Fruit fly (Drosophila melanogaster) whole organism, embryonic: ENCODE data around the gene CG10137.

ENCODE experiments used
- Asciz ChIP-seq: fragments of 200-800 bp; sonication (Bioruptor generic); optimal IDR thresholded peaks from 2 replicates; lab custom pipeline; 2017; ENCODE audit warnings: missing biosample characterization, mild to moderate bottlenecking, missing genetic modification characterization, missing genetic modification reagents
- CG10147 ChIP-seq: fragments of 200-800 bp; sonication (Bioruptor generic); optimal IDR thresholded peaks from 2 replicates; lab custom pipeline; 2019; ENCODE audit warnings: missing biosample characterization, mild to moderate bottlenecking, missing genetic modification characterization, moderate library complexity
- CG11456 ChIP-seq: fragments of 200-800 bp; sonication (Bioruptor generic); IDR thresholded peaks from 3 replicates; pipeline ENCODE4 v1.3.6; 2022; ENCODE audit warnings: missing biosample characterization, missing genetic modification characterization
- CG12104 ChIP-seq: fragments of 200-800 bp; sonication (Bioruptor generic); optimal IDR thresholded peaks from 3 replicates; lab custom pipeline; 2016; ENCODE audit warnings: missing biosample characterization, missing genetic modification characterization
- CG12155 ChIP-seq: fragments of 200-800 bp; sonication (Bioruptor generic); optimal IDR thresholded peaks from 3 replicates; lab custom pipeline; 2016; ENCODE audit warnings: missing biosample characterization, missing genetic modification characterization
- CG13296 ChIP-seq: fragments of 200-800 bp; sonication (Bioruptor generic); optimal IDR thresholded peaks from 3 replicates; lab custom pipeline; 2018; ENCODE audit warnings: missing biosample characterization, mild to moderate bottlenecking, missing genetic modification characterization
- CG15696 ChIP-seq: fragments of 200-800 bp; sonication (Bioruptor generic); optimal IDR thresholded peaks from 2 replicates; lab custom pipeline; 2019; ENCODE audit warnings: missing biosample characterization, mild to moderate bottlenecking, missing genetic modification characterization, moderate library complexity
- CG16863 ChIP-seq: fragments of 200-800 bp; sonication (Bioruptor generic); optimal IDR thresholded peaks from 3 replicates; lab custom pipeline; 2016; ENCODE audit warnings: missing biosample characterization, missing genetic modification characterization
- CG17186 ChIP-seq: fragments of 200-800 bp; sonication (Bioruptor generic); optimal IDR thresholded peaks from 3 replicates; lab custom pipeline; 2017; ENCODE audit warnings: missing biosample characterization, missing genetic modification reagents, missing genetic modification characterization
- CG18619 ChIP-seq: fragments of 200-800 bp; sonication (Bioruptor generic); optimal IDR thresholded peaks from 3 replicates; lab custom pipeline; 2017; ENCODE audit warnings: missing biosample characterization, mild to moderate bottlenecking, missing genetic modification characterization
- CG30020 ChIP-seq: fragments of 200-800 bp; optimal IDR thresholded peaks from 2 replicates; lab custom pipeline; 2019; ENCODE audit warnings: missing biosample characterization, mild to moderate bottlenecking, missing genetic modification characterization, moderate library complexity
- CG32532 ChIP-seq: fragments of 200-800 bp; sonication (Bioruptor generic); IDR thresholded peaks from 2 replicates; pipeline ENCODE4 v1.3.6; 2022; ENCODE audit warnings: missing biosample characterization, missing genetic modification characterization
- CG33213 ChIP-seq: fragments of 200-800 bp; sonication (Bioruptor generic); optimal IDR thresholded peaks from 3 replicates; lab custom pipeline; 2016; ENCODE audit warnings: missing biosample characterization, missing genetic modification characterization
- CG34224 ChIP-seq: fragments of 200-800 bp; sonication (Bioruptor generic); IDR thresholded peaks from 3 replicates; pipeline ENCODE4 v1.3.6; 2022; ENCODE audit warnings: missing biosample characterization, missing genetic modification characterization; ENCODE audit not compliant: partially characterized antibody
- CG4360 ChIP-seq: fragments of 200-800 bp; sonication (Bioruptor generic); IDR thresholded peaks from 2 replicates; pipeline ENCODE4 v1.3.6; 2022; ENCODE audit warnings: missing biosample characterization, missing genetic modification characterization
- CG4820 ChIP-seq: fragments of 200-800 bp; sonication (Bioruptor generic); optimal IDR thresholded peaks from 3 replicates; lab custom pipeline; 2016; ENCODE audit warnings: missing biosample characterization, missing genetic modification characterization
- CG6272 ChIP-seq: fragments of 200-800 bp; sonication (Bioruptor generic); IDR thresholded peaks from 2 replicates; pipeline ENCODE4 v1.3.6; 2022; ENCODE audit warnings: missing biosample characterization, missing genetic modification characterization
- CG7839 ChIP-seq: fragments of 200-800 bp; sonication (Bioruptor generic); optimal IDR thresholded peaks from 3 replicates; lab custom pipeline; 2018; ENCODE audit warnings: missing biosample characterization, mild to moderate bottlenecking, missing genetic modification characterization, moderate library complexity
- CG7963 ChIP-seq: fragments of 200-800 bp; sonication (Bioruptor generic); IDR thresholded peaks from 3 replicates; pipeline ENCODE4 v1.3.6; 2022; ENCODE audit warnings: missing biosample characterization, missing genetic modification characterization; ENCODE audit not compliant: partially characterized antibody
- CG8924 ChIP-seq: fragments of 200-800 bp; optimal IDR thresholded peaks from 3 replicates; lab custom pipeline; 2019; ENCODE audit warnings: missing biosample characterization, mild to moderate bottlenecking, missing genetic modification characterization, moderate library complexity
- Camta ChIP-seq: fragments of 200-800 bp; sonication (Bioruptor generic); optimal IDR thresholded peaks from 2 replicates; lab custom pipeline; 2016; ENCODE audit warnings: missing biosample characterization, missing genetic modification characterization
- Dp ChIP-seq: fragments of 200-800 bp; sonication (Bioruptor generic); optimal IDR thresholded peaks from 2 replicates; lab custom pipeline; 2018; ENCODE audit warnings: missing biosample characterization, mild to moderate bottlenecking, missing genetic modification characterization, moderate library complexity
- Ets65A ChIP-seq: fragments of 200-800 bp; sonication (Bioruptor generic); peaks from one replicate; lab custom pipeline; 2016; ENCODE audit warnings: missing biosample characterization, missing genetic modification characterization
- H15 ChIP-seq: fragments of 200-800 bp; sonication (Bioruptor generic); IDR thresholded peaks from 3 replicates; pipeline ENCODE4 v1.3.6; 2022; ENCODE audit warnings: missing biosample characterization, missing genetic modification characterization
- HmgZ ChIP-seq: fragments of 200-800 bp; sonication (Bioruptor generic); optimal IDR thresholded peaks from 2 replicates; lab custom pipeline; 2018; ENCODE audit warnings: missing biosample characterization, mild to moderate bottlenecking, missing genetic modification characterization
- Lhr ChIP-seq: fragments of 200-800 bp; sonication (Bioruptor generic); optimal IDR thresholded peaks from 3 replicates; lab custom pipeline; 2017; ENCODE audit warnings: mild to moderate bottlenecking, missing biosample characterization, missing genetic modification reagents, missing genetic modification characterization
- Med ChIP-seq: fragments of 200-800 bp; sonication (Bioruptor generic); peaks from one replicate; lab custom pipeline; 2016; ENCODE audit warnings: missing biosample characterization, missing genetic modification characterization, mild to moderate bottlenecking, inconsistent platforms, moderate library complexity
- NFAT ChIP-seq: fragments of 200-800 bp; sonication (Bioruptor generic); IDR thresholded peaks from 2 replicates; pipeline ENCODE4 v1.3.6; 2022; ENCODE audit warnings: missing biosample characterization, missing genetic modification characterization
- Sin3A ChIP-seq: fragments of >200 bp; optimal IDR thresholded peaks from 2 replicates; lab custom pipeline; 2018
- Tbp ChIP-seq: fragments of >200 bp; optimal IDR thresholded peaks from 2 replicates; lab custom pipeline; 2018; ENCODE audit warnings: missing biosample characterization, missing genetic modification characterization
- Trl ChIP-seq, 3 experiments: fragments of >200 bp in 2 of 3; fragments of 200-800 bp in 1 of 3; sonication (Bioruptor generic) in 1 of 3; optimal IDR thresholded peaks; 2 replicates in 1 of 3; 3 replicates in 2 of 3; lab custom pipeline; 2016 to 2017; ENCODE audit warnings: missing biosample characterization in 1 of 3, missing genetic modification characterization in 1 of 3
- Vsx1 ChIP-seq: fragments of 200-800 bp; sonication (Bioruptor generic); optimal IDR thresholded peaks from 2 replicates; lab custom pipeline; 2017; ENCODE audit warnings: missing biosample characterization, mild to moderate bottlenecking, missing genetic modification characterization, missing genetic modification reagents
- ap ChIP-seq: fragments of 200-800 bp; sonication (Bioruptor generic); IDR thresholded peaks from 2 replicates; pipeline ENCODE4 v1.3.6; 2022; ENCODE audit warnings: missing biosample characterization, missing genetic modification characterization
- bab2 ChIP-seq: fragments of 200-800 bp; sonication (Bioruptor generic); optimal IDR thresholded peaks from 2 replicates; lab custom pipeline; 2016; ENCODE audit warnings: missing biosample characterization, missing genetic modification characterization
- chinmo ChIP-seq: fragments of 200-800 bp; sonication (Bioruptor generic); IDR thresholded peaks from 4 replicates; pipeline ENCODE4 v1.3.6; 2022; ENCODE audit warnings: missing biosample characterization, missing genetic modification characterization; ENCODE audit not compliant: partially characterized antibody
- dm ChIP-seq: fragments of 200-800 bp; sonication (Bioruptor generic); optimal IDR thresholded peaks from 3 replicates; lab custom pipeline; 2016; ENCODE audit warnings: missing biosample characterization, missing genetic modification characterization
- emc ChIP-seq: fragments of 200-800 bp; sonication (Bioruptor generic); optimal IDR thresholded peaks from 2 replicates; lab custom pipeline; 2016; ENCODE audit warnings: missing biosample characterization, missing genetic modification characterization
- esg ChIP-seq: fragments of 200-800 bp; sonication (Bioruptor generic); conservative IDR thresholded peaks from 2 replicates; pipeline ENCODE4 v1.3.6; 2022; ENCODE audit warnings: missing biosample characterization, missing genetic modification characterization
- gro ChIP-seq: fragments of 200-800 bp; sonication (Bioruptor generic); optimal IDR thresholded peaks from 2 replicates; lab custom pipeline; 2016; ENCODE audit warnings: missing biosample characterization, missing genetic modification characterization
- jigr1 ChIP-seq: fragments of 200-800 bp; sonication (Bioruptor generic); IDR thresholded peaks from 3 replicates; pipeline ENCODE4 v1.3.6; 2022; ENCODE audit warnings: missing biosample characterization, missing genetic modification characterization
- kah ChIP-seq: fragments of 200-800 bp; sonication (Bioruptor generic); optimal IDR thresholded peaks from 2 replicates; lab custom pipeline; 2018; ENCODE audit warnings: missing biosample characterization, mild to moderate bottlenecking, missing genetic modification characterization
- ken ChIP-seq: fragments of 200-800 bp; sonication (Bioruptor generic); IDR thresholded peaks from 3 replicates; pipeline ENCODE4 v1.3.6; 2022; ENCODE audit warnings: missing biosample characterization, missing genetic modification characterization
- lab ChIP-seq: fragments of 200-800 bp; sonication (Bioruptor generic); optimal IDR thresholded peaks from 3 replicates; lab custom pipeline; 2017; ENCODE audit warnings: missing biosample characterization, missing genetic modification characterization, mild to moderate bottlenecking, moderate library complexity, missing genetic modification reagents
- nmo ChIP-seq: fragments of 200-800 bp; sonication (Bioruptor generic); optimal IDR thresholded peaks from 2 replicates; lab custom pipeline; 2018; ENCODE audit warnings: missing biosample characterization, mild to moderate bottlenecking, missing genetic modification characterization, moderate library complexity
- pho ChIP-seq: fragments of 200-800 bp; sonication (Bioruptor generic); optimal IDR thresholded peaks from 2 replicates; lab custom pipeline; 2016; ENCODE audit warnings: missing biosample characterization, missing genetic modification characterization
- psq ChIP-seq: fragments of 200-800 bp; sonication (Bioruptor generic); optimal IDR thresholded peaks from 2 replicates; lab custom pipeline; 2017; ENCODE audit warnings: missing biosample characterization, missing genetic modification characterization
- ssp ChIP-seq: fragments of 200-800 bp; sonication (Bioruptor generic); IDR thresholded peaks from 2 replicates; pipeline ENCODE4 v1.3.6; 2022; ENCODE audit warnings: missing biosample characterization, missing genetic modification characterization
- stwl ChIP-seq: fragments of 200-800 bp; sonication (Bioruptor generic); optimal IDR thresholded peaks from 3 replicates; lab custom pipeline; 2018; ENCODE audit warnings: missing biosample characterization, mild to moderate bottlenecking, missing genetic modification characterization, moderate library complexity
- trem ChIP-seq: fragments of 200-800 bp; optimal IDR thresholded peaks from 3 replicates; lab custom pipeline; 2019; ENCODE audit warnings: missing biosample characterization, mild to moderate bottlenecking, missing genetic modification characterization, moderate library complexity
- usp ChIP-seq: fragments of >200 bp; optimal IDR thresholded peaks from 2 replicates; lab custom pipeline; 2017; ENCODE audit warnings: missing biosample characterization, missing genetic modification characterization
- vfl ChIP-seq: fragments of 200-800 bp; sonication (Bioruptor generic); optimal IDR thresholded peaks from 2 replicates; lab custom pipeline; 2016; ENCODE audit warnings: missing biosample characterization, missing genetic modification characterization

CG10137 gene

dm6 chr2L:19508361-19508918 is 18.0 kb upstream of the CG10137 start, which contains the start of gene cyst (continued):
- TF ChIP-seq CG32532 (GFP tag; lab: Robert Waterston, UW) (peak; percentile 40), Med (peak; percentile 90), pho (GFP tag; lab: Kevin White, UChicago) (peak; percentile 43), esg (GFP tag; lab: Robert Waterston, UW) (no peak), ssp (0 out of 2 replicates have a peak, but pooled peaks have one; percentile 21), Asciz (GFP tag; lab: Kevin White, UChicago) (no peak), Trl (optimal IDR thresholded peaks at IDR 0.05; lab: Kevin White, UChicago) (no peak), Trl (GFP tag; optimal IDR thresholded peaks at IDR 0.05; lab: Kevin White, UChicago) (peak; percentile 60), CG6272 (peak; percentile 40; the same call in 1 of the 2 replicates), vfl (GFP tag; lab: Kevin White, UChicago) (peak; percentile 44), bab2 (GFP tag; lab: Kevin White, UChicago) (peak; percentile 13), Ets65A (GFP tag; lab: Kevin White, UChicago) (peak; percentile 96), dm (GFP tag; lab: Kevin White, UChicago) (peak; percentile 36), CG8924 (no peak), CG7963 (peak; percentile 95), CG30020 (tag; lab: Kevin White, UChicago) (peak; percentile 35), HmgZ (peak; percentile 76), CG11456 (GFP tag; lab: Robert Waterston, UW) (peak; percentile 36; the same call in 1 of the 3 replicates), psq (no peak), CG15696 (no peak), CG7839 (tag; lab: Kevin White, UChicago) (no peak), ap (GFP tag; lab: Robert Waterston, UW) (no peak), Lhr (GFP tag; lab: Kevin White, UChicago) (peak; percentile 80), stwl (peak; percentile 90), nmo (GFP tag; lab: Kevin White, UChicago) (peak; percentile 60), NFAT (GFP tag; lab: Robert Waterston, UW) (0 out of 2 replicates have a peak, but pooled peaks have one; percentile 48), CG10147 (GFP tag; lab: Kevin White, UChicago) (no peak), ken (GFP tag; lab: Robert Waterston, UW) (peak; percentile 50; the same call in 1 of the 3 replicates), chinmo (peak; percentile 90), H15 (GFP tag; lab: Robert Waterston, UW) (no peak), Dp (GFP tag; lab: Kevin White, UChicago) (peak; percentile 86), emc (GFP tag; lab: Kevin White, UChicago) (no peak), kah (GFP tag; lab: Kevin White, UChicago) (no peak), gro (no peak), CG12155 (GFP tag; lab: Kevin White, UChicago) (peak; percentile 42), CG17186 (peak; percentile 86), Vsx1 (GFP tag; lab: Kevin White, UChicago) (no peak), usp (GFP tag; lab: Kevin White, UChicago) (no peak), CG18619 (GFP tag; lab: Kevin White, UChicago) (no peak), jigr1 (GFP tag; lab: Robert Waterston, UW) (no peak), CG33213 (GFP tag; lab: Kevin White, UChicago) (peak; percentile 69), CG12104 (no peak), Camta (GFP tag; lab: Kevin White, UChicago) (peak; percentile 49), lab (GFP tag; lab: Kevin White, UChicago) (peak; percentile 54), CG13296 (GFP tag; lab: Kevin White, UChicago) (no peak), CG4360 (GFP tag; lab: Robert Waterston, UW) (peak; percentile 96), Tbp (GFP tag; lab: Kevin White, UChicago) (no peak), CG16863 (GFP tag; lab: Kevin White, UChicago) (peak; percentile 61), Sin3A (lab: Kevin White, UChicago) (peak; percentile 97), CG34224 (peak; percentile 95), trem (tag; lab: Kevin White, UChicago) (peak; percentile 72), CG4820 (GFP tag; lab: Kevin White, UChicago) (peak; percentile 12)
